Fruit fly (Drosophila melanogaster) whole organism, adult: Measurements from ENCODE around the gene pum.

Source experiments
- CG11617 ChIP-seq: fragments of 200-800 bp; sonication (Bioruptor generic); optimal IDR thresholded peaks from 2 replicates; lab custom pipeline; 2017; ENCODE audit warnings: mild to moderate bottlenecking, missing biosample characterization, missing genetic modification reagents, missing genetic modification characterization
- CG12768 ChIP-seq: fragments of 200-800 bp; sonication (Bioruptor generic); optimal IDR thresholded peaks from 2 replicates; lab custom pipeline; 2017; ENCODE audit warnings: missing biosample characterization, missing genetic modification characterization, mild to moderate bottlenecking, moderate library complexity, missing genetic modification reagents
- CG7101 ChIP-seq: fragments of 200-800 bp; sonication (Bioruptor generic); optimal IDR thresholded peaks from 2 replicates; lab custom pipeline; 2018; ENCODE audit warnings: missing biosample characterization, mild to moderate bottlenecking, missing genetic modification characterization, moderate library complexity
- Crg-1 ChIP-seq: fragments of 200-800 bp; sonication (Bioruptor generic); optimal IDR thresholded peaks from 2 replicates; lab custom pipeline; 2016; ENCODE audit warnings: missing biosample characterization, missing genetic modification characterization
- Hr96 ChIP-seq: fragments of 200-800 bp; sonication (Bioruptor generic); optimal IDR thresholded peaks from 2 replicates; lab custom pipeline; 2016; ENCODE audit warnings: missing biosample characterization, missing genetic modification characterization
- Mnt ChIP-seq: fragments of 200-800 bp; sonication (Bioruptor generic); optimal IDR thresholded peaks from 2 replicates; lab custom pipeline; 2016; ENCODE audit warnings: missing biosample characterization, mild to moderate bottlenecking, missing genetic modification characterization
- cic ChIP-seq: fragments of 200-800 bp; sonication (Bioruptor generic); optimal IDR thresholded peaks from 2 replicates; lab custom pipeline; 2017; ENCODE audit warnings: missing biosample characterization, mild to moderate bottlenecking, missing genetic modification characterization, moderate library complexity
- kay ChIP-seq: fragments of 200-800 bp; sonication (Bioruptor generic); peaks from one replicate; lab custom pipeline; 2016; ENCODE audit warnings: missing biosample characterization, missing genetic modification characterization, borderline replicate concordance
- ovo ChIP-seq: fragments of 200-800 bp; sonication (Bioruptor generic); optimal IDR thresholded peaks from 2 replicates; lab custom pipeline; 2016; ENCODE audit warnings: missing biosample characterization, missing genetic modification characterization
- pad ChIP-seq: fragments of 200-800 bp; sonication (Bioruptor generic); optimal IDR thresholded peaks from 3 replicates; lab custom pipeline; 2017; ENCODE audit warnings: missing biosample characterization, missing genetic modification characterization, mild to moderate bottlenecking, moderate library complexity, missing genetic modification reagents

dm6 chr3R:9250868-9251267 is 13.4 kb upstream of the pum start:
- TF ChIP-seq CG12768 (GFP tag; lab: Kevin White, UChicago) (no peak), ovo (GFP tag; lab: Kevin White, UChicago) (no peak), cic (GFP tag; lab: Kevin White, UChicago) (no peak), Mnt (GFP tag; lab: Kevin White, UChicago) (no peak), CG11617 (no peak), kay (GFP tag; lab: Kevin White, UChicago) (no peak), pad (no peak), Crg-1 (GFP tag; lab: Kevin White, UChicago) (no peak), Hr96 (GFP tag; lab: Kevin White, UChicago) (no peak), CG7101 (tag; lab: Kevin White, UChicago) (no peak)
